Worm (Caenorhabditis elegans) whole organism, L2 larva: ENCODE data around the gene B0286.1.

Experiments
- C34F6.9 ChIP-seq: fragments of 150-350 bp; optimal IDR thresholded peaks from 2 replicates; lab custom pipeline; 2014; ENCODE audit warnings: missing biosample characterization, missing genetic modification characterization
- F13H6.1 ChIP-seq: sonication (generic microtip); optimal IDR thresholded peaks from 2 replicates; lab custom pipeline; 2016; ENCODE audit warnings: missing genetic modification characterization, missing compliant biosample characterization
- R02D3.7 ChIP-seq: fragments of 150-350 bp; optimal IDR thresholded peaks from 2 replicates; lab custom pipeline; 2014; ENCODE audit warnings: missing biosample characterization, missing genetic modification characterization
- Y55F3AM.14 ChIP-seq: fragments of 200-800 bp; sonication (Bioruptor generic); optimal IDR thresholded peaks from 2 replicates; lab custom pipeline; 2018; ENCODE audit warnings: mild to moderate bottlenecking, missing genetic modification characterization, missing compliant biosample characterization
- ZK546.5 ChIP-seq: sonication (generic microtip); optimal IDR thresholded peaks from 2 replicates; lab custom pipeline; 2017; ENCODE audit warnings: missing biosample characterization, missing genetic modification characterization
- alr-1 ChIP-seq: fragments of 150-350 bp; optimal IDR thresholded peaks from 2 replicates; lab custom pipeline; 2014; ENCODE audit warnings: missing biosample characterization, missing genetic modification characterization
- aly-2 ChIP-seq: fragments of 150-350 bp; optimal IDR thresholded peaks from 2 replicates; lab custom pipeline; 2014; ENCODE audit warnings: missing biosample characterization, missing genetic modification characterization
- ama-1 ChIP-seq: fragments of 150-350 bp; optimal IDR thresholded peaks from 2 replicates; lab custom pipeline; 2018; ENCODE audit warnings: inconsistent platforms
- blmp-1 ChIP-seq: sonication (generic microtip); optimal IDR thresholded peaks from 2 replicates; lab custom pipeline; 2017; ENCODE audit warnings: missing genetic modification characterization, mild to moderate bottlenecking, missing compliant biosample characterization, antibody characterized with exemption, moderate library complexity; ENCODE audit not compliant: insufficient read depth
- ceh-16 ChIP-seq: fragments of 150-350 bp; optimal IDR thresholded peaks from 2 replicates; lab custom pipeline; 2014; ENCODE audit warnings: missing biosample characterization, missing genetic modification characterization
- ceh-82 ChIP-seq: fragments of 150-350 bp; optimal IDR thresholded peaks from 2 replicates; lab custom pipeline; 2014; ENCODE audit warnings: missing biosample characterization, missing genetic modification characterization
- crh-2 ChIP-seq: sonication (generic microtip); optimal IDR thresholded peaks from 2 replicates; lab custom pipeline; 2017; ENCODE audit warnings: missing biosample characterization, missing genetic modification characterization
- dmd-4 ChIP-seq: sonication (generic microtip); optimal IDR thresholded peaks from 2 replicates; lab custom pipeline; 2017; ENCODE audit warnings: missing biosample characterization, missing genetic modification characterization
- egl-27 ChIP-seq: sonication (generic microtip); optimal IDR thresholded peaks from 3 replicates; lab custom pipeline; 2017; ENCODE audit warnings: missing biosample characterization, missing genetic modification reagents, missing genetic modification characterization
- elt-1 ChIP-seq: fragments of 150-350 bp; optimal IDR thresholded peaks from 2 replicates; lab custom pipeline; 2014; ENCODE audit warnings: missing biosample characterization, missing genetic modification characterization
- elt-3 ChIP-seq: sonication (generic microtip); optimal IDR thresholded peaks from 2 replicates; lab custom pipeline; 2017; ENCODE audit warnings: missing biosample characterization, missing genetic modification characterization
- fos-1 ChIP-seq: fragments of 150-350 bp; optimal IDR thresholded peaks from 2 replicates; lab custom pipeline; 2014; ENCODE audit warnings: missing biosample characterization, missing genetic modification characterization
- gmeb-1 ChIP-seq: fragments of 150-350 bp; optimal IDR thresholded peaks from 2 replicates; lab custom pipeline; 2014; ENCODE audit warnings: missing biosample characterization, missing genetic modification characterization
- lin-11 ChIP-seq: fragments of 150-350 bp; sonication (generic microtip); optimal IDR thresholded peaks from 2 replicates; lab custom pipeline; 2014; ENCODE audit warnings: missing biosample characterization, missing genetic modification characterization, inconsistent platforms, mixed read lengths
- lin-13 ChIP-seq: fragments of 150-350 bp; optimal IDR thresholded peaks from 2 replicates; lab custom pipeline; 2014; ENCODE audit warnings: missing biosample characterization, missing genetic modification reagents, missing genetic modification characterization
- lin-39 ChIP-seq: fragments of 150-350 bp; optimal IDR thresholded peaks from 2 replicates; lab custom pipeline; 2014; ENCODE audit warnings: missing biosample characterization, missing genetic modification reagents, missing genetic modification characterization
- lsy-2 ChIP-seq, 2 experiments: fragments of 150-350 bp in 1 of 2; sonication (generic microtip) in 1 of 2; optimal IDR thresholded peaks; 2 replicates each; lab custom pipeline; 2014 to 2017; ENCODE audit warnings: missing biosample characterization in 2 of 2, missing genetic modification characterization in 2 of 2
- mab-5 ChIP-seq: fragments of 150-350 bp; optimal IDR thresholded peaks from 2 replicates; lab custom pipeline; 2014; ENCODE audit warnings: missing biosample characterization, missing genetic modification characterization
- mbf-1 ChIP-seq: sonication (generic microtip); optimal IDR thresholded peaks from 2 replicates; lab custom pipeline; 2017; ENCODE audit warnings: missing biosample characterization, missing genetic modification characterization
- mdl-1 ChIP-seq, 2 experiments: fragments of 150-350 bp in 1 of 2; sonication (generic microtip) in 1 of 2; optimal IDR thresholded peaks; 2 replicates each; lab custom pipeline; 2017; ENCODE audit warnings: missing biosample characterization in 2 of 2, missing genetic modification characterization in 2 of 2
- nhr-10 ChIP-seq: sonication (generic microtip); optimal IDR thresholded peaks from 2 replicates; lab custom pipeline; 2017; ENCODE audit warnings: missing biosample characterization, missing genetic modification characterization
- nhr-11 ChIP-seq: fragments of 150-350 bp; optimal IDR thresholded peaks from 2 replicates; lab custom pipeline; 2014; ENCODE audit warnings: missing biosample characterization, missing genetic modification characterization
- nhr-12 ChIP-seq: fragments of 150-350 bp; optimal IDR thresholded peaks from 2 replicates; lab custom pipeline; 2014; ENCODE audit warnings: missing biosample characterization, missing genetic modification characterization
- nhr-129 ChIP-seq: fragments of 150-350 bp; optimal IDR thresholded peaks from 2 replicates; lab custom pipeline; 2014; ENCODE audit warnings: missing biosample characterization, missing genetic modification characterization
- nhr-21 ChIP-seq: fragments of 150-350 bp; optimal IDR thresholded peaks from 2 replicates; lab custom pipeline; 2014; ENCODE audit warnings: missing biosample characterization, missing genetic modification characterization
- nhr-23 ChIP-seq: fragments of 150-350 bp; optimal IDR thresholded peaks from 2 replicates; lab custom pipeline; 2014; ENCODE audit warnings: missing biosample characterization, missing genetic modification reagents, missing genetic modification characterization
- nhr-237 ChIP-seq: fragments of 150-350 bp; optimal IDR thresholded peaks from 2 replicates; lab custom pipeline; 2014; ENCODE audit warnings: missing biosample characterization, missing genetic modification characterization
- nhr-25 ChIP-seq: fragments of 150-350 bp; sonication (generic microtip); optimal IDR thresholded peaks from 3 replicates; lab custom pipeline; 2014; ENCODE audit warnings: missing biosample characterization, missing genetic modification characterization
- nhr-6 ChIP-seq: fragments of 150-350 bp; optimal IDR thresholded peaks from 2 replicates; lab custom pipeline; 2014; ENCODE audit warnings: missing biosample characterization, missing genetic modification characterization
- nhr-77 ChIP-seq: fragments of 150-350 bp; optimal IDR thresholded peaks from 2 replicates; lab custom pipeline; 2014; ENCODE audit warnings: missing biosample characterization, missing genetic modification characterization
- peb-1 ChIP-seq: fragments of 150-350 bp; optimal IDR thresholded peaks from 2 replicates; lab custom pipeline; 2014; ENCODE audit warnings: missing biosample characterization, missing genetic modification characterization
- sem-4 ChIP-seq: fragments of 150-350 bp; optimal IDR thresholded peaks from 2 replicates; lab custom pipeline; 2014; ENCODE audit warnings: missing biosample characterization, missing genetic modification reagents, missing genetic modification characterization
- skn-1 ChIP-seq: sonication (generic microtip); optimal IDR thresholded peaks from 2 replicates; lab custom pipeline; 2017; ENCODE audit warnings: missing biosample characterization, missing genetic modification characterization
- sma-3 ChIP-seq: sonication (generic microtip); optimal IDR thresholded peaks from 2 replicates; lab custom pipeline; 2016; ENCODE audit warnings: missing genetic modification reagents, missing genetic modification characterization, missing compliant biosample characterization
- sma-9 ChIP-seq, 2 experiments: fragments of 150-350 bp in 1 of 2; sonication (generic microtip) in 1 of 2; optimal IDR thresholded peaks; 2 replicates each; lab custom pipeline; 2014 to 2016; ENCODE audit warnings: missing genetic modification characterization in 2 of 2, mild to moderate bottlenecking in 1 of 2, missing biosample characterization in 1 of 2, missing compliant biosample characterization in 1 of 2, missing genetic modification reagents in 1 of 2, moderate library complexity in 1 of 2
- snpc-4 ChIP-seq: fragments of 150-350 bp; optimal IDR thresholded peaks from 2 replicates; lab custom pipeline; 2014; ENCODE audit warnings: missing biosample characterization, missing genetic modification characterization
- unc-39 ChIP-seq: fragments of 150-350 bp; optimal IDR thresholded peaks from 2 replicates; lab custom pipeline; 2014; ENCODE audit warnings: missing biosample characterization, missing genetic modification characterization
- unc-55 ChIP-seq: fragments of 150-350 bp; sonication (generic microtip); optimal IDR thresholded peaks from 3 replicates; lab custom pipeline; 2014; ENCODE audit warnings: missing biosample characterization, missing genetic modification reagents, missing genetic modification characterization
- unc-62 ChIP-seq: fragments of 150-350 bp; optimal IDR thresholded peaks from 2 replicates; lab custom pipeline; 2014; ENCODE audit warnings: missing biosample characterization, missing genetic modification reagents, missing genetic modification characterization
- zag-1 ChIP-seq: fragments of 150-350 bp; optimal IDR thresholded peaks from 2 replicates; lab custom pipeline; 2014; ENCODE audit warnings: missing biosample characterization, missing genetic modification characterization
- ztf-1 ChIP-seq: fragments of 200-800 bp; sonication (Bioruptor generic); conservative IDR thresholded peaks from 2 replicates; pipeline ENCODE4 v1.3.6; 2022; ENCODE audit warnings: missing genetic modification characterization, missing compliant biosample characterization
- ztf-11 ChIP-seq: sonication (generic microtip); optimal IDR thresholded peaks from 2 replicates; lab custom pipeline; 2017; ENCODE audit warnings: missing biosample characterization, missing genetic modification characterization
- ztf-4 ChIP-seq: fragments of 150-350 bp; optimal IDR thresholded peaks from 2 replicates; lab custom pipeline; 2014; ENCODE audit warnings: missing biosample characterization, missing genetic modification characterization

Gene B0286.1

DNA sequence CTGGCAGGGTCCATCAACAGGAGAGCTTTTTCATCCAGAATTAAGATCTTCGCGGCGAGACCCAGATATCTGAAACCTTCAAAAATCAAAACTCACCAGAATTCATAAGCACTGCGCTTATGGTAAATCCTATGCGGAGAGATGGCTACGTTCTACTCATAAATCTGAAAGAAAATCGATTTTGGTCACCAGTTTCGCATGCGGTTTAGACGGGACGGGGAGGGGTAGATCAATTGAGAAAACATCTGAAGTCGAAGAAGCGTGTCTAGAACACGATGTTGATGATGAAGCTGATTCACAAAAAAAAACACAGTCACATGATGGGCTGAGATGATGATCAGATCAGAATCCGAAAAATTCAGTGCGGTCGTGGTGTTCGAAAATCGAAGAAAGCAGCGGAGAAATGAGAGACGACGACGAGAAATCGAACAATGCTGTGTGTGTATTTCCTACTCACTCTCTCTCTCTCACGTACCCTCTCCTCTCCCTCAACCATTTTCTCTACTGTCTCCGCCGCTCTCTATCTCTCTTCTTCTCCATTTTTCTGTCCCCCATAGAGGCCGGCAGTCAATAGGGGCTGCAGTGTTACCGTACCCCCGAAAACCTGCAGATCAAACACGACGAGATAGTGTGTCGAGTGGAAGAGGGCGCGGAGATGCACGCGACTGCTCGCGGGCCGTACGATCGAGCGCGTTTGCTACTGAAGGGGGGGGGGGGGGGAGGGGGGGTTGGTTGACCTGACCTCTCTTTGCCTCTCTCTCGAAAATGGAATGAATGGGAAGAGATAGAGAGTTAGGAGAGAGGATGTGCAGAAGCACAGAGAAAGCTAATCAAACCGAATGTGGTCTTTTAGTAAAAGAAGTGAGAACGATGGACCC, 1.8 kb upstream of the B0286.1 start, which contains the start of gene ntl-2:
TSS of gene ntl-2 (minus strand) at position 171 of the 878 bp plus-strand sequence.
- TF ChIP-seq nhr-10 = no peak
- TF ChIP-seq alr-1 = no peak
- peak; percentile 67 for TF ChIP-seq snpc-4 (tag; lab: Kevin White, UChicago)
- no peak for TF ChIP-seq ztf-1 (GFP tag; lab: Robert Waterston, UW)
- peak; percentile 97 for TF ChIP-seq ZK546.5 (tag; lab: Kevin White, UChicago)
- TF ChIP-seq R02D3.7 (tag; lab: Kevin White, UChicago) = peak; percentile 12
- no peak for TF ChIP-seq nhr-77 (tag; lab: Kevin White, UChicago)
- peak; percentile 91 for TF ChIP-seq sem-4 (tag; lab: Kevin White, UChicago)
- no peak for TF ChIP-seq dmd-4
- TF ChIP-seq nhr-11 (tag; lab: Kevin White, UChicago) = no peak
- peak; percentile 96 for TF ChIP-seq nhr-25 (tag; lab: Kevin White, UChicago)
- peak; percentile 96 for TF ChIP-seq nhr-129 (tag; lab: Kevin White, UChicago)
- TF ChIP-seq nhr-6 (tag; lab: Kevin White, UChicago) = peak; percentile 85
- TF ChIP-seq crh-2 (tag; lab: Kevin White, UChicago) = peak; percentile 86
- peak; percentile 85 for TF ChIP-seq lin-11 (tag; lab: Kevin White, UChicago)
- peak; percentile 89 for TF ChIP-seq mab-5
- TF ChIP-seq nhr-23 (tag; lab: Kevin White, UChicago) = peak; percentile 59
- peak; percentile 72 for TF ChIP-seq ceh-16 (tag; lab: Kevin White, UChicago)
- TF ChIP-seq unc-62 = no peak
- peak; percentile 18 for TF ChIP-seq nhr-237 (tag; lab: Kevin White, UChicago)
- peak; percentile 96 for TF ChIP-seq C34F6.9 (tag; lab: Kevin White, UChicago)
- TF ChIP-seq sma-3 (GFP tag; lab: Kevin White, UChicago) = peak; percentile 92
- no peak for TF ChIP-seq lin-39
- TF ChIP-seq ceh-82 = peak; percentile 70
- peak; percentile 94 for TF ChIP-seq zag-1 (tag; lab: Kevin White, UChicago)
- peak; percentile 94 for TF ChIP-seq unc-55 (GFP tag; lab: Kevin White, UChicago)
- TF ChIP-seq ztf-11 (tag; lab: Kevin White, UChicago) = no peak
- TF ChIP-seq fos-1 (tag; lab: Kevin White, UChicago) = peak; percentile 77
- TF ChIP-seq blmp-1 = peak; percentile 66
- TF ChIP-seq lsy-2 (tag; optimal IDR thresholded peaks at IDR 0.05; lab: Kevin White, UChicago) = peak; percentile 98 to 99
- TF ChIP-seq mdl-1 (tag; optimal IDR thresholded peaks at IDR 0.05; lab: Kevin White, UChicago) = peak; percentile 52 to 96
- no peak for TF ChIP-seq aly-2 (tag; lab: Kevin White, UChicago)
- peak; percentile 95 for TF ChIP-seq Y55F3AM.14 (GFP tag; lab: Kevin White, UChicago)
- no peak for TF ChIP-seq elt-3
- TF ChIP-seq gmeb-1 (tag; lab: Kevin White, UChicago) = peak; percentile 89
- peak; percentile 88 for TF ChIP-seq nhr-21 (tag; lab: Kevin White, UChicago)
- no peak for TF ChIP-seq peb-1
- peak; percentile 55 for TF ChIP-seq skn-1 (tag; lab: Kevin White, UChicago)
- no peak for TF ChIP-seq mbf-1 (tag; lab: Kevin White, UChicago)
- TF ChIP-seq unc-39 (tag; lab: Kevin White, UChicago) = no peak
- TF ChIP-seq sma-9 (GFP tag; optimal IDR thresholded peaks at IDR 0.05; lab: Kevin White, UChicago) = peak; percentile 84
- no peak for TF ChIP-seq sma-9 (tag; optimal IDR thresholded peaks at IDR 0.05; lab: Kevin White, UChicago)
- peak; percentile 94 for TF ChIP-seq ztf-4 (tag; lab: Kevin White, UChicago)
- peak; percentile 97 for TF ChIP-seq F13H6.1 (tag; lab: Kevin White, UChicago)
- TF ChIP-seq ama-1 (lab: Kevin White, UChicago) = no peak
- TF ChIP-seq lin-13 = peak; percentile 95
- no peak for TF ChIP-seq nhr-12 (tag; lab: Kevin White, UChicago)
- peak; percentile 89 for TF ChIP-seq egl-27 (tag; lab: Kevin White, UChicago)
- no peak for TF ChIP-seq elt-1
